Worm (Caenorhabditis elegans): Measurements from ENCODE around the gene T06E8.8.
A peak's percentile ranks its signal among the peaks of the same experiment; 100 is the strongest.

ce11 chrV:10054872-10055271, 11.3 kb downstream of the T06E8.8 start, which contains the start of gene yif-1:
- TF ChIP-seq lsy-2 (tag; optimal IDR thresholded peaks at IDR 0.05) (peak; percentile 14 to 90), zag-1 (tag; optimal IDR thresholded peaks at IDR 0.05) (no peak), nhr-237 (tag; optimal IDR thresholded peaks at IDR 0.05) (no peak), mdl-1 (tag; optimal IDR thresholded peaks at IDR 0.05) (no peak), ztf-11 (tag; optimal IDR thresholded peaks at IDR 0.05) (no peak), aly-2 (tag; optimal IDR thresholded peaks at IDR 0.05) (no peak), dmd-4 (tag; optimal IDR thresholded peaks at IDR 0.05) (no peak), skn-1 (tag; optimal IDR thresholded peaks at IDR 0.05) (no peak), ama-1 (optimal IDR thresholded peaks at IDR 0.05) (no peak), sma-3 (GFP tag; optimal IDR thresholded peaks at IDR 0.05) (no peak), nhr-6 (tag; optimal IDR thresholded peaks at IDR 0.05) (no peak)
